Worm (Caenorhabditis elegans) whole organism, L3 larva: ENCODE measurements around the gene clec-223.

Experiments used
- R02D3.7 ChIP-seq: fragments of 150-350 bp; optimal IDR thresholded peaks from 2 replicates; lab custom pipeline; 2014; ENCODE audit warnings: missing biosample characterization, missing genetic modification characterization
- ZK546.5 ChIP-seq: sonication (generic microtip); optimal IDR thresholded peaks from 2 replicates; lab custom pipeline; 2017; ENCODE audit warnings: missing biosample characterization, missing genetic modification characterization
- aly-2 ChIP-seq: fragments of 150-350 bp; optimal IDR thresholded peaks from 2 replicates; lab custom pipeline; 2014; ENCODE audit warnings: missing biosample characterization, missing genetic modification characterization
- ceh-16 ChIP-seq: sonication (generic microtip); optimal IDR thresholded peaks from 2 replicates; lab custom pipeline; 2017; ENCODE audit warnings: missing biosample characterization, missing genetic modification characterization
- ceh-28 ChIP-seq: fragments of 150-350 bp; optimal IDR thresholded peaks from 2 replicates; lab custom pipeline; 2014; ENCODE audit warnings: missing biosample characterization, missing genetic modification reagents, missing genetic modification characterization
- ceh-82 ChIP-seq: fragments of 150-350 bp; optimal IDR thresholded peaks from 2 replicates; lab custom pipeline; 2014; ENCODE audit warnings: missing biosample characterization, missing genetic modification characterization
- ceh-9 ChIP-seq: sonication (generic microtip); optimal IDR thresholded peaks from 2 replicates; lab custom pipeline; 2018; ENCODE audit warnings: missing biosample characterization, missing genetic modification characterization
- daf-12 ChIP-seq: fragments of 150-350 bp; optimal IDR thresholded peaks from 2 replicates; lab custom pipeline; 2014; ENCODE audit warnings: missing biosample characterization, missing genetic modification reagents, missing genetic modification characterization
- egl-27 ChIP-seq: sonication (generic microtip); optimal IDR thresholded peaks from 4 replicates; lab custom pipeline; 2017; ENCODE audit warnings: missing biosample characterization, missing genetic modification reagents, missing genetic modification characterization
- egl-5 ChIP-seq: fragments of 150-350 bp; optimal IDR thresholded peaks from 2 replicates; lab custom pipeline; 2017; ENCODE audit warnings: missing biosample characterization, missing genetic modification reagents, missing genetic modification characterization, inconsistent platforms
- elt-1 ChIP-seq: fragments of 150-350 bp; optimal IDR thresholded peaks from 2 replicates; lab custom pipeline; 2014; ENCODE audit warnings: missing biosample characterization, missing genetic modification characterization
- elt-2 ChIP-seq: sonication (generic microtip); optimal IDR thresholded peaks from 2 replicates; lab custom pipeline; 2016; ENCODE audit warnings: missing genetic modification reagents, mild to moderate bottlenecking, missing genetic modification characterization, missing compliant biosample characterization
- fkh-10 ChIP-seq: sonication (generic microtip); optimal IDR thresholded peaks from 2 replicates; lab custom pipeline; 2017; ENCODE audit warnings: missing biosample characterization, missing genetic modification reagents, missing genetic modification characterization
- fos-1 ChIP-seq: fragments of 150-350 bp; optimal IDR thresholded peaks from 2 replicates; lab custom pipeline; 2014; ENCODE audit warnings: missing biosample characterization, missing genetic modification characterization
- hmg-11 ChIP-seq: sonication (generic microtip); optimal IDR thresholded peaks from 2 replicates; lab custom pipeline; 2016; ENCODE audit warnings: missing genetic modification characterization, missing compliant biosample characterization
- jun-1 ChIP-seq: fragments of 150-350 bp; optimal IDR thresholded peaks from 2 replicates; lab custom pipeline; 2014; ENCODE audit warnings: missing biosample characterization, missing genetic modification reagents, missing genetic modification characterization
- lin-39 ChIP-seq: fragments of 150-350 bp; optimal IDR thresholded peaks from 2 replicates; lab custom pipeline; 2018; ENCODE audit warnings: missing biosample characterization, missing genetic modification reagents, missing genetic modification characterization
- lsy-12 ChIP-seq: sonication (generic microtip); optimal IDR thresholded peaks from 2 replicates; lab custom pipeline; 2016; ENCODE audit warnings: mild to moderate bottlenecking, missing genetic modification characterization, missing compliant biosample characterization
- nhr-11 ChIP-seq: fragments of 150-350 bp; optimal IDR thresholded peaks from 2 replicates; lab custom pipeline; 2014; ENCODE audit warnings: missing biosample characterization, missing genetic modification characterization
- nhr-23 ChIP-seq: fragments of 150-350 bp; optimal IDR thresholded peaks from 2 replicates; lab custom pipeline; 2014; ENCODE audit warnings: missing biosample characterization, missing genetic modification reagents, missing genetic modification characterization
- nhr-25 ChIP-seq: sonication (generic microtip); optimal IDR thresholded peaks from 2 replicates; lab custom pipeline; 2017; ENCODE audit warnings: missing biosample characterization, missing genetic modification characterization
- nhr-28 ChIP-seq: fragments of 150-350 bp; optimal IDR thresholded peaks from 2 replicates; lab custom pipeline; 2014; ENCODE audit warnings: missing biosample characterization, missing genetic modification characterization
- nhr-43 ChIP-seq: sonication (generic microtip); optimal IDR thresholded peaks from 2 replicates; lab custom pipeline; 2016; ENCODE audit warnings: mild to moderate bottlenecking, missing genetic modification characterization, missing compliant biosample characterization; ENCODE audit not compliant: poor library complexity, severe bottlenecking
- nhr-67 ChIP-seq: fragments of 150-350 bp; optimal IDR thresholded peaks from 2 replicates; lab custom pipeline; 2014; ENCODE audit warnings: missing biosample characterization, missing genetic modification characterization
- nhr-76 ChIP-seq: fragments of 150-350 bp; sonication (generic microtip); optimal IDR thresholded peaks from 5 replicates; lab custom pipeline; 2014; ENCODE audit warnings: missing biosample characterization, missing genetic modification characterization
- pha-4 ChIP-seq: fragments of 150-350 bp; optimal IDR thresholded peaks from 2 replicates; lab custom pipeline; 2014; ENCODE audit warnings: missing biosample characterization, missing genetic modification reagents, missing genetic modification characterization
- pqm-1 ChIP-seq: fragments of 150-350 bp; optimal IDR thresholded peaks from 2 replicates; lab custom pipeline; 2017; ENCODE audit warnings: missing biosample characterization, missing genetic modification characterization, inconsistent platforms
- skn-1 ChIP-seq: fragments of 150-350 bp; optimal IDR thresholded peaks from 2 replicates; lab custom pipeline; 2014; ENCODE audit warnings: missing biosample characterization, missing genetic modification characterization
- snpc-4 ChIP-seq: fragments of 150-350 bp; optimal IDR thresholded peaks from 2 replicates; lab custom pipeline; 2014; ENCODE audit warnings: missing biosample characterization, missing genetic modification characterization
- unc-39 ChIP-seq: sonication (generic microtip); optimal IDR thresholded peaks from 4 replicates; lab custom pipeline; 2017; ENCODE audit warnings: missing biosample characterization, missing genetic modification characterization
- unc-62 ChIP-seq: fragments of 150-350 bp; sonication (generic microtip); optimal IDR thresholded peaks from 4 replicates; lab custom pipeline; 2014; ENCODE audit warnings: missing biosample characterization, missing genetic modification reagents, missing genetic modification characterization
- zag-1 ChIP-seq: fragments of 150-350 bp; optimal IDR thresholded peaks from 2 replicates; lab custom pipeline; 2014; ENCODE audit warnings: missing biosample characterization, missing genetic modification characterization
- ztf-4 ChIP-seq: fragments of 150-350 bp; optimal IDR thresholded peaks from 2 replicates; lab custom pipeline; 2014; ENCODE audit warnings: missing biosample characterization, missing genetic modification characterization

Gene clec-223

ce11 chrV:11252429-11252828, 20.5 kb upstream of the clec-223 start, which contains the start of gene srsx-33:
TSS of gene srsx-33 (minus strand) at chrV:11252529.
- TF ChIP-seq nhr-23 (tag; lab: Kevin White, UChicago) (no peak), ceh-9 (tag; lab: Kevin White, UChicago) (no peak), ztf-4 (no peak), nhr-67 (tag; lab: Kevin White, UChicago) (no peak), unc-62 (GFP tag; lab: Kevin White, UChicago) (no peak), elt-2 (no peak), nhr-76 (tag; lab: Kevin White, UChicago) (no peak), egl-27 (tag; lab: Kevin White, UChicago) (no peak), lsy-12 (tag; lab: Kevin White, UChicago) (no peak), skn-1 (tag; lab: Kevin White, UChicago) (no peak), nhr-43 (tag; lab: Kevin White, UChicago) (no peak), ceh-16 (tag; lab: Kevin White, UChicago) (no peak), hmg-11 (no peak), pha-4 (tag; lab: Kevin White, UChicago) (no peak)

ce11 chrV:11254980-11255379, 18.0 kb upstream of the clec-223 start, which contains the start of gene srsx-31:
TSS of gene srsx-31 (minus strand) at chrV:11255080.
- TF ChIP-seq egl-27 (tag; lab: Kevin White, UChicago) (no peak), elt-1 (no peak), nhr-23 (tag; lab: Kevin White, UChicago) (no peak), ceh-9 (tag; lab: Kevin White, UChicago) (no peak), unc-62 (GFP tag; lab: Kevin White, UChicago) (no peak), ZK546.5 (tag; lab: Kevin White, UChicago) (no peak), ceh-28 (tag; lab: Kevin White, UChicago) (no peak), nhr-25 (tag; lab: Kevin White, UChicago) (no peak), snpc-4 (tag; lab: Kevin White, UChicago) (no peak), nhr-28 (tag; lab: Kevin White, UChicago) (no peak), ztf-4 (no peak), zag-1 (tag; lab: Kevin White, UChicago) (no peak), daf-12 (tag; lab: Kevin White, UChicago) (no peak), fos-1 (tag; lab: Kevin White, UChicago) (no peak), jun-1 (tag; lab: Kevin White, UChicago) (no peak), skn-1 (tag; lab: Kevin White, UChicago) (no peak), pqm-1 (tag; lab: Kevin White, UChicago) (no peak)
- TF ChIP-seq, all 47 proteins: peak for 0

ce11 chrV:11258896-11259295, 14.1 kb upstream of the clec-223 start, which contains the start of gene lgc-36:
TSS of gene lgc-36 (minus strand) at chrV:11258996.
- no peak for TF ChIP-seq ztf-4
- TF ChIP-seq nhr-67 (tag; lab: Kevin White, UChicago), result no peak
- TF ChIP-seq unc-39 (tag; lab: Kevin White, UChicago), result no peak
- TF ChIP-seq unc-62 (GFP tag; lab: Kevin White, UChicago), result no peak
- no peak for TF ChIP-seq nhr-11 (tag; lab: Kevin White, UChicago)
- TF ChIP-seq nhr-25 (tag; lab: Kevin White, UChicago), result no peak
- no peak for TF ChIP-seq fkh-10 (GFP tag; lab: Kevin White, UChicago)
- no peak for TF ChIP-seq lin-39 (tag; lab: Kevin White, UChicago)
- no peak for TF ChIP-seq R02D3.7 (tag; lab: Kevin White, UChicago)
- TF ChIP-seq aly-2 (tag; lab: Kevin White, UChicago), result no peak
- no peak for TF ChIP-seq elt-1
- TF ChIP-seq snpc-4 (tag; lab: Kevin White, UChicago), result no peak

ce11 chrV:11260622-11261021, 12.3 kb upstream of the clec-223 start, which contains the start of gene F07B10.7:
TSS of gene F07B10.7 (minus strand) at chrV:11260722.
- TF ChIP-seq nhr-25 (tag; lab: Kevin White, UChicago) (no peak), jun-1 (tag; lab: Kevin White, UChicago) (no peak), nhr-76 (tag; lab: Kevin White, UChicago) (no peak), egl-5 (tag; lab: Kevin White, UChicago) (no peak), ceh-82 (tag; lab: Kevin White, UChicago) (no peak), ZK546.5 (tag; lab: Kevin White, UChicago) (no peak), fos-1 (tag; lab: Kevin White, UChicago) (no peak), egl-27 (tag; lab: Kevin White, UChicago) (no peak), unc-39 (tag; lab: Kevin White, UChicago) (no peak), pha-4 (tag; lab: Kevin White, UChicago) (no peak), nhr-23 (tag; lab: Kevin White, UChicago) (no peak)
